Worm (Caenorhabditis elegans) whole organism, young adult: ENCODE measurements around the gene dhgd-1.
A peak's percentile ranks its signal among the peaks of the same experiment; 100 is the strongest.

ENCODE experiments used
- B0019.2 ChIP-seq: fragments of 200-800 bp; sonication (Bioruptor generic); conservative IDR thresholded peaks from 2 replicates; pipeline ENCODE4 v1.3.6; 2022; ENCODE audit warnings: missing genetic modification reagents, missing genetic modification characterization, missing compliant biosample characterization
- F22D6.2 ChIP-seq: sonication (generic microtip); optimal IDR thresholded peaks from 2 replicates; lab custom pipeline; 2016; ENCODE audit warnings: mild to moderate bottlenecking, missing genetic modification characterization, missing compliant biosample characterization
- K11D2.4 ChIP-seq: fragments of 200-800 bp; sonication (Bioruptor generic); IDR thresholded peaks from 2 replicates; pipeline ENCODE4 v1.3.6; 2022; ENCODE audit warnings: missing genetic modification reagents, missing genetic modification characterization, missing compliant biosample characterization
- T07F8.4 ChIP-seq: sonication (generic microtip); optimal IDR thresholded peaks from 2 replicates; lab custom pipeline; 2016; ENCODE audit warnings: mild to moderate bottlenecking, missing genetic modification characterization, moderate library complexity, missing compliant biosample characterization
- Y67H2A.10 ChIP-seq: fragments of 200-800 bp; sonication (Bioruptor generic); conservative IDR thresholded peaks from 2 replicates; pipeline ENCODE4 v1.3.6; 2022; ENCODE audit warnings: missing genetic modification reagents, missing genetic modification characterization, missing compliant biosample characterization
- Y95B8A.8 ChIP-seq: fragments of 200-800 bp; sonication (Bioruptor generic); IDR thresholded peaks from 2 replicates; pipeline ENCODE4 v1.3.6; 2022; ENCODE audit warnings: missing genetic modification reagents, missing genetic modification characterization, missing compliant biosample characterization
- akir-1 ChIP-seq: fragments of 200-800 bp; sonication (Bioruptor generic); optimal IDR thresholded peaks from 2 replicates; lab custom pipeline; 2018; ENCODE audit warnings: mild to moderate bottlenecking, missing genetic modification characterization, moderate library complexity, missing compliant biosample characterization
- aptf-3 ChIP-seq: fragments of 200-800 bp; sonication (Bioruptor generic); IDR thresholded peaks from 2 replicates; pipeline ENCODE4 v1.3.6; 2022; ENCODE audit warnings: missing genetic modification characterization, missing compliant biosample characterization
- atf-7 ChIP-seq: sonication (generic microtip); optimal IDR thresholded peaks from 2 replicates; lab custom pipeline; 2017; ENCODE audit warnings: mild to moderate bottlenecking, missing genetic modification characterization, missing compliant biosample characterization
- attf-3 ChIP-seq: fragments of 200-800 bp; sonication (Bioruptor generic); conservative IDR thresholded peaks from 2 replicates; pipeline ENCODE4 v1.3.6; 2022; ENCODE audit warnings: missing genetic modification reagents, missing genetic modification characterization, missing compliant biosample characterization
- attf-6 ChIP-seq: fragments of 200-800 bp; sonication (Bioruptor generic); IDR thresholded peaks from 2 replicates; pipeline ENCODE4 v1.3.6; 2022; ENCODE audit warnings: missing genetic modification reagents, missing genetic modification characterization, missing compliant biosample characterization
- bed-1 ChIP-seq: fragments of 200-800 bp; sonication (Bioruptor generic); IDR thresholded peaks from 2 replicates; pipeline ENCODE4 v1.3.6; 2022; ENCODE audit warnings: missing genetic modification reagents, missing genetic modification characterization, missing compliant biosample characterization
- ccch-3 ChIP-seq: fragments of 200-800 bp; sonication (Bioruptor generic); optimal IDR thresholded peaks from 2 replicates; lab custom pipeline; 2018; ENCODE audit warnings: mild to moderate bottlenecking, missing genetic modification characterization, missing compliant biosample characterization
- ceh-58 ChIP-seq: fragments of 200-800 bp; sonication (Bioruptor generic); IDR thresholded peaks from 2 replicates; pipeline ENCODE4 v1.3.6; 2022; ENCODE audit warnings: missing genetic modification characterization, missing compliant biosample characterization
- chd-7 ChIP-seq: sonication (generic microtip); optimal IDR thresholded peaks from 2 replicates; lab custom pipeline; 2016; ENCODE audit warnings: mild to moderate bottlenecking, missing genetic modification characterization, moderate library complexity, missing compliant biosample characterization
- die-1 ChIP-seq: sonication (generic microtip); optimal IDR thresholded peaks from 2 replicates; lab custom pipeline; 2016; ENCODE audit warnings: missing genotype, mild to moderate bottlenecking, missing genetic modification characterization, missing compliant biosample characterization
- dpl-1 ChIP-seq: fragments of 150-350 bp; optimal IDR thresholded peaks from 2 replicates; lab custom pipeline; 2014; ENCODE audit warnings: missing biosample characterization, missing genetic modification reagents, missing genetic modification characterization
- efl-1 ChIP-seq: fragments of 150-350 bp; optimal IDR thresholded peaks from 2 replicates; lab custom pipeline; 2014; ENCODE audit warnings: missing biosample characterization, missing genetic modification reagents, missing genetic modification characterization
- egl-44 ChIP-seq: fragments of 200-800 bp; sonication (Bioruptor generic); IDR thresholded peaks from 2 replicates; pipeline ENCODE4 v1.3.6; 2022; ENCODE audit warnings: missing genetic modification reagents, missing genetic modification characterization, missing compliant biosample characterization
- egrh-3 ChIP-seq: fragments of 200-800 bp; sonication (Bioruptor generic); IDR thresholded peaks from 2 replicates; pipeline ENCODE4 v1.3.6; 2022; ENCODE audit warnings: missing genetic modification reagents, missing genetic modification characterization, missing compliant biosample characterization
- ets-4 ChIP-seq: fragments of 200-800 bp; sonication (Bioruptor generic); optimal IDR thresholded peaks from 2 replicates; lab custom pipeline; 2018; ENCODE audit warnings: mild to moderate bottlenecking, missing genetic modification characterization, missing compliant biosample characterization
- fkh-3 ChIP-seq: sonication (generic microtip); optimal IDR thresholded peaks from 2 replicates; lab custom pipeline; 2016; ENCODE audit warnings: mild to moderate bottlenecking, missing genetic modification characterization, missing compliant biosample characterization
- him-1 ChIP-seq: sonication (generic microtip); optimal IDR thresholded peaks from 2 replicates; lab custom pipeline; 2016; ENCODE audit warnings: missing genotype, missing genetic modification reagents, missing genetic modification characterization, missing compliant biosample characterization
- hsf-1 ChIP-seq: fragments of 200-800 bp; sonication (Bioruptor generic); IDR thresholded peaks from 2 replicates; pipeline ENCODE4 v1.3.6; 2022; ENCODE audit warnings: missing genetic modification reagents, missing genetic modification characterization, missing compliant biosample characterization
- lag-1 ChIP-seq: fragments of 200-800 bp; sonication (Bioruptor generic); IDR thresholded peaks from 2 replicates; pipeline ENCODE4 v1.3.6; 2022; ENCODE audit warnings: missing genetic modification reagents, missing genetic modification characterization, missing compliant biosample characterization
- lin-26 ChIP-seq: fragments of 200-800 bp; sonication (Bioruptor generic); IDR thresholded peaks from 2 replicates; pipeline ENCODE4 v1.3.6; 2022; ENCODE audit warnings: missing genetic modification reagents, missing genetic modification characterization, missing compliant biosample characterization
- lin-54 ChIP-seq: fragments of 200-800 bp; sonication (Bioruptor generic); optimal IDR thresholded peaks from 2 replicates; lab custom pipeline; 2018; ENCODE audit warnings: mild to moderate bottlenecking, missing genetic modification characterization, missing compliant biosample characterization
- madf-3 ChIP-seq: fragments of 200-800 bp; sonication (Bioruptor generic); IDR thresholded peaks from 2 replicates; pipeline ENCODE4 v1.3.6; 2022; ENCODE audit warnings: missing genetic modification reagents, missing genetic modification characterization, missing compliant biosample characterization
- mcd-1 ChIP-seq: fragments of 200-800 bp; sonication (Bioruptor generic); IDR thresholded peaks from 2 replicates; pipeline ENCODE4 v1.3.6; 2022; ENCODE audit warnings: missing genetic modification reagents, missing genetic modification characterization, missing compliant biosample characterization
- nfyb-1 ChIP-seq: fragments of 200-800 bp; sonication (Bioruptor generic); IDR thresholded peaks from 2 replicates; pipeline ENCODE4 v1.3.6; 2022; ENCODE audit warnings: missing genetic modification reagents, missing genetic modification characterization, missing compliant biosample characterization
- nhr-120 ChIP-seq: fragments of 200-800 bp; sonication (Bioruptor generic); IDR thresholded peaks from 2 replicates; pipeline ENCODE4 v1.3.6; 2022; ENCODE audit warnings: missing genetic modification characterization, missing compliant biosample characterization
- nhr-27 ChIP-seq: fragments of 200-800 bp; sonication (Bioruptor generic); optimal IDR thresholded peaks from 2 replicates; lab custom pipeline; 2018; ENCODE audit warnings: mild to moderate bottlenecking, missing genetic modification characterization, moderate library complexity, missing compliant biosample characterization
- nhr-90 ChIP-seq: sonication (generic microtip); optimal IDR thresholded peaks from 2 replicates; lab custom pipeline; 2016; ENCODE audit warnings: missing genotype, mild to moderate bottlenecking, missing genetic modification characterization, missing compliant biosample characterization
- rcor-1 ChIP-seq: fragments of 200-800 bp; sonication (Bioruptor generic); IDR thresholded peaks from 2 replicates; pipeline ENCODE4 v1.3.6; 2022; ENCODE audit warnings: missing genetic modification reagents, missing genetic modification characterization, missing compliant biosample characterization
- rec-8 ChIP-seq, 2 experiments: sonication (generic microtip); optimal IDR thresholded peaks; 2 replicates each; lab custom pipeline; 2016; ENCODE audit warnings: mild to moderate bottlenecking in 2 of 2, missing genetic modification characterization in 2 of 2, missing genetic modification reagents in 2 of 2, missing genotype in 2 of 2, missing biosample characterization in 1 of 2, missing compliant biosample characterization in 1 of 2, moderate library complexity in 1 of 2
- rpc-1 ChIP-seq, 2 experiments: fragments of 150-350 bp in 1 of 2; sonication (generic microtip) in 1 of 2; optimal IDR thresholded peaks; 2 replicates each; lab custom pipeline; 2014 to 2018; ENCODE audit warnings: missing biosample characterization in 1 of 2, missing genetic modification characterization in 1 of 2, missing genetic modification reagents in 1 of 2, missing genotype in 1 of 2
- sea-2 ChIP-seq: fragments of 200-800 bp; sonication (Bioruptor generic); IDR thresholded peaks from 2 replicates; pipeline ENCODE4 v1.3.6; 2022; ENCODE audit warnings: missing genetic modification characterization, missing compliant biosample characterization
- snpc-1.1 ChIP-seq: sonication (generic microtip); optimal IDR thresholded peaks from 2 replicates; lab custom pipeline; 2017; ENCODE audit warnings: missing genetic modification characterization, mild to moderate bottlenecking, missing compliant biosample characterization, antibody characterized with exemption, moderate library complexity, missing genotype, missing genetic modification reagents; ENCODE audit not compliant: insufficient read depth
- snpc-1.3 ChIP-seq: sonication (generic microtip); optimal IDR thresholded peaks from 2 replicates; lab custom pipeline; 2017; ENCODE audit warnings: missing genetic modification characterization, mild to moderate bottlenecking, missing compliant biosample characterization, antibody characterized with exemption, moderate library complexity, missing genotype, missing genetic modification reagents; ENCODE audit not compliant: insufficient read depth
- snpc-3.4 ChIP-seq: sonication (generic microtip); optimal IDR thresholded peaks from 2 replicates; lab custom pipeline; 2017; ENCODE audit warnings: missing genetic modification characterization, mild to moderate bottlenecking, missing compliant biosample characterization, antibody characterized with exemption, moderate library complexity, missing genotype, missing genetic modification reagents
- snpc-4 ChIP-seq, 5 experiments: fragments of 150-350 bp in 1 of 5; sonication (generic microtip) in 4 of 5; optimal IDR thresholded peaks; 2 replicates each; lab custom pipeline; 2014 to 2018; ENCODE audit warnings: missing genetic modification characterization in 5 of 5, missing biosample characterization in 3 of 5, antibody characterized with exemption in 2 of 5, mild to moderate bottlenecking in 2 of 5, missing compliant biosample characterization in 2 of 5, missing genotype in 2 of 5, moderate library complexity in 2 of 5, missing genetic modification reagents in 1 of 5
- tbp1 ChIP-seq: fragments of 200-800 bp; sonication (Bioruptor generic); optimal IDR thresholded peaks from 2 replicates; lab custom pipeline; 2018; ENCODE audit warnings: mild to moderate bottlenecking, missing genetic modification characterization, missing compliant biosample characterization
- unc-130 ChIP-seq: sonication (generic microtip); optimal IDR thresholded peaks from 2 replicates; lab custom pipeline; 2016; ENCODE audit warnings: missing genetic modification reagents, missing genetic modification characterization, missing compliant biosample characterization
- ztf-18 ChIP-seq: sonication (generic microtip); optimal IDR thresholded peaks from 2 replicates; lab custom pipeline; 2016; ENCODE audit warnings: missing genotype, mild to moderate bottlenecking, missing genetic modification characterization, missing compliant biosample characterization
- ztf-22 ChIP-seq: fragments of 200-800 bp; sonication (Bioruptor generic); optimal IDR thresholded peaks from 2 replicates; lab custom pipeline; 2018; ENCODE audit warnings: mild to moderate bottlenecking, missing genetic modification characterization, moderate library complexity, missing compliant biosample characterization
- ztf-28 ChIP-seq: fragments of 200-800 bp; sonication (Bioruptor generic); IDR thresholded peaks from 2 replicates; pipeline ENCODE4 v1.3.6; 2022; ENCODE audit warnings: missing genetic modification reagents, missing genetic modification characterization, missing compliant biosample characterization

The dhgd-1 gene

ce11 chrII:11545299-11545951 is 6.5 kb downstream of the dhgd-1 start, which contains the start of gene dnj-13:
TSS of gene dnj-13 (plus strand) at chrII:11545701.
- TF ChIP-seq rpc-1 (optimal IDR thresholded peaks at IDR 0.05; lab: Kevin White, UChicago) (peak; percentile 79), rpc-1 (tag; optimal IDR thresholded peaks at IDR 0.05; lab: Kevin White, UChicago) (no peak), ztf-18 (tag; lab: Kevin White, UChicago) (peak; percentile 60), Y95B8A.8 (peak; percentile 95), T07F8.4 (tag; lab: Kevin White, UChicago) (no peak), ccch-3 (no peak), fkh-3 (tag; lab: Kevin White, UChicago) (peak; percentile 76), bed-1 (GFP tag; lab: Robert Waterston, UW) (no peak), rcor-1 (peak; percentile 94), snpc-1.1 (tag; lab: Kevin White, UChicago) (no peak), snpc-3.4 (tag; lab: Kevin White, UChicago) (peak; percentile 74), attf-6 (GFP tag; lab: Robert Waterston, UW) (peak; percentile 84), F22D6.2 (tag; lab: Kevin White, UChicago) (peak; percentile 81), nfyb-1 (GFP tag; lab: Robert Waterston, UW) (peak; percentile 97), chd-7 (tag; lab: Kevin White, UChicago) (peak; percentile 98), nhr-120 (GFP tag; lab: Robert Waterston, UW) (no peak), lin-54 (GFP tag; lab: Kevin White, UChicago) (peak; percentile 93), lag-1 (GFP tag; lab: Robert Waterston, UW) (no peak), him-1 (no peak), dpl-1 (GFP tag; lab: Kevin White, UChicago) (peak; percentile 6), mcd-1 (GFP tag; lab: Robert Waterston, UW) (peak; percentile 99), K11D2.4 (peak; percentile 96), ztf-28 (peak; percentile 83; the same call in 1 of the 2 replicates), tbp1 (GFP tag; lab: Kevin White, UChicago) (peak; percentile 76), hsf-1 (GFP tag; lab: Robert Waterston, UW) (peak; percentile 100), ets-4 (GFP tag; lab: Kevin White, UChicago) (no peak), snpc-1.3 (peak; percentile 67), die-1 (tag; lab: Kevin White, UChicago) (peak; percentile 52), sea-2 (GFP tag; lab: Robert Waterston, UW) (peak; percentile 88), unc-130 (GFP tag; lab: Kevin White, UChicago) (peak; percentile 35), madf-3 (GFP tag; lab: Robert Waterston, UW) (peak; percentile 94), akir-1 (GFP tag; lab: Kevin White, UChicago) (peak; percentile 89), B0019.2 (GFP tag; lab: Robert Waterston, UW) (peak; percentile 54; the same call in 1 of the 2 replicates), rec-8 (tag; optimal IDR thresholded peaks at IDR 0.05; lab: Kevin White, UChicago) (no peak), efl-1 (GFP tag; lab: Kevin White, UChicago) (peak; percentile 54), aptf-3 (peak; percentile 89; the same call in 1 of the 2 replicates), snpc-4 (GFP tag; optimal IDR thresholded peaks at IDR 0.05; lab: Kevin White, UChicago) (peak; percentile 24), snpc-4 (tag; optimal IDR thresholded peaks at IDR 0.05; lab: Kevin White, UChicago) (peak in 3 of 4 experiments; percentile 53 to 82 (median 74)), nhr-27 (peak; percentile 93), ceh-58 (GFP tag; lab: Robert Waterston, UW) (0 out of 2 replicates have a peak, but pooled peaks have one; percentile 81), Y67H2A.10 (GFP tag; lab: Robert Waterston, UW) (peak; percentile 95), lin-26 (peak; percentile 75), atf-7 (tag; lab: Kevin White, UChicago) (peak; percentile 96), attf-3 (GFP tag; lab: Robert Waterston, UW) (peak; percentile 80), ztf-22 (peak; percentile 88), nhr-90 (tag; lab: Kevin White, UChicago) (peak; percentile 49), egl-44 (GFP tag; lab: Robert Waterston, UW) (peak; percentile 89), egrh-3 (GFP tag; lab: Robert Waterston, UW) (peak; percentile 54)
